Worm (Caenorhabditis elegans) whole organism, L3 larva: ENCODE data around the gene nhr-192.

Experiments
- ama-1 ChIP-seq: fragments of 150-350 bp; optimal IDR thresholded peaks from 2 replicates; lab custom pipeline; 2018
- elt-1 ChIP-seq: fragments of 150-350 bp; optimal IDR thresholded peaks from 2 replicates; lab custom pipeline; 2014; ENCODE audit warnings: missing biosample characterization, missing genetic modification characterization
- eor-1 ChIP-seq, 2 experiments: fragments of 150-350 bp; optimal IDR thresholded peaks; 2 replicates each; lab custom pipeline; 2014 to 2018; ENCODE audit warnings: missing biosample characterization in 2 of 2, missing genetic modification characterization in 2 of 2
- fkh-2 ChIP-seq: fragments of 150-350 bp; optimal IDR thresholded peaks from 2 replicates; lab custom pipeline; 2014; ENCODE audit warnings: missing biosample characterization, missing genetic modification reagents, missing genetic modification characterization
- hmg-11 ChIP-seq: sonication (generic microtip); optimal IDR thresholded peaks from 2 replicates; lab custom pipeline; 2016; ENCODE audit warnings: missing genetic modification characterization, missing compliant biosample characterization
- nhr-28 ChIP-seq: fragments of 150-350 bp; optimal IDR thresholded peaks from 2 replicates; lab custom pipeline; 2014; ENCODE audit warnings: missing biosample characterization, missing genetic modification characterization
- ztf-11 ChIP-seq: fragments of 150-350 bp; optimal IDR thresholded peaks from 2 replicates; lab custom pipeline; 2014; ENCODE audit warnings: missing biosample characterization, missing genetic modification characterization

- no peak for TF ChIP-seq ztf-11 (tag; lab: Kevin White, UChicago)
- TF ChIP-seq hmg-11 (tag; lab: Kevin White, UChicago) = no peak
- TF ChIP-seq fkh-2 (tag; lab: Kevin White, UChicago) = no peak
- TF ChIP-seq elt-1 (tag; lab: Kevin White, UChicago) = no peak
- TF ChIP-seq ama-1 (lab: Kevin White, UChicago) = no peak
- TF ChIP-seq nhr-28 (tag; lab: Kevin White, UChicago) = no peak
- no peak for TF ChIP-seq eor-1 (tag; optimal IDR thresholded peaks at IDR 0.05; lab: Kevin White, UChicago)
Measured at ce11 chrV:10103811-10104210, 33.4 kb upstream of the nhr-192 start.
